Worm (Caenorhabditis elegans) whole organism, L4 larva: ENCODE measurements around the gene F35E8.1.

Source experiments
- F10B5.3 ChIP-seq: sonication (generic microtip); optimal IDR thresholded peaks from 2 replicates; lab custom pipeline; 2016; ENCODE audit warnings: mild to moderate bottlenecking, missing genetic modification characterization, missing compliant biosample characterization
- F44E2.7 ChIP-seq: fragments of 200-800 bp; sonication (Bioruptor generic); IDR thresholded peaks from 2 replicates; pipeline ENCODE4 v2.1.2; 2022; ENCODE audit warnings: missing genetic modification characterization, missing compliant biosample characterization
- T26A8.4 ChIP-seq: fragments of 200-800 bp; sonication (Bioruptor generic); IDR thresholded peaks from 2 replicates; pipeline ENCODE4 v1.3.6; 2022; ENCODE audit warnings: missing genetic modification characterization, missing compliant biosample characterization
- Y48G9A.11 ChIP-seq: fragments of 200-800 bp; sonication (Bioruptor generic); IDR thresholded peaks from 2 replicates; pipeline ENCODE4 v1.3.6; 2022; ENCODE audit warnings: missing genetic modification reagents, missing genetic modification characterization, missing compliant biosample characterization
- Y75B8A.6 ChIP-seq: fragments of 200-800 bp; sonication (Bioruptor generic); IDR thresholded peaks from 2 replicates; pipeline ENCODE4 v1.3.6; 2022; ENCODE audit warnings: missing genetic modification reagents, missing genetic modification characterization, missing compliant biosample characterization
- ZK546.5 ChIP-seq, 2 experiments: sonication (generic microtip); optimal IDR thresholded peaks; 2 replicates each; lab custom pipeline; 2017; ENCODE audit warnings: missing biosample characterization in 2 of 2, missing genetic modification characterization in 2 of 2
- aha-1 ChIP-seq: fragments of 150-350 bp; peaks from one replicate; lab custom pipeline; 2014; ENCODE audit warnings: missing biosample characterization, missing genetic modification characterization
- aly-2 ChIP-seq: sonication (generic microtip); optimal IDR thresholded peaks from 2 replicates; lab custom pipeline; 2018; ENCODE audit warnings: missing biosample characterization, missing genetic modification characterization
- attf-4 ChIP-seq: sonication (generic microtip); optimal IDR thresholded peaks from 3 replicates; lab custom pipeline; 2017; ENCODE audit warnings: missing biosample characterization, missing genetic modification characterization
- ceh-20 ChIP-seq: fragments of 200-800 bp; sonication (Bioruptor generic); IDR thresholded peaks from 2 replicates; pipeline ENCODE4 v1.3.6; 2022; ENCODE audit warnings: missing genetic modification reagents, missing genetic modification characterization, missing compliant biosample characterization
- ceh-62 ChIP-seq: sonication (generic microtip); optimal IDR thresholded peaks from 2 replicates; lab custom pipeline; 2017; ENCODE audit warnings: missing biosample characterization, missing genetic modification characterization
- ces-1 ChIP-seq: fragments of 150-350 bp; sonication (generic microtip); optimal IDR thresholded peaks from 4 replicates; lab custom pipeline; 2014; ENCODE audit warnings: missing biosample characterization, missing genetic modification reagents, missing genetic modification characterization
- daf-16 ChIP-seq, 3 experiments: sonication (generic microtip); optimal IDR thresholded peaks; 2 replicates each; lab custom pipeline; 2016 to 2017; ENCODE audit warnings: missing genetic modification characterization in 3 of 3, missing genetic modification reagents in 3 of 3, mild to moderate bottlenecking in 2 of 3, missing compliant biosample characterization in 2 of 3, missing biosample characterization in 1 of 3, moderate library complexity in 1 of 3
- daf-19 ChIP-seq: fragments of 200-800 bp; sonication (Bioruptor generic); conservative IDR thresholded peaks from 2 replicates; pipeline ENCODE4 v1.3.6; 2022; ENCODE audit warnings: missing genetic modification characterization, missing compliant biosample characterization
- dmd-8 ChIP-seq: fragments of 200-800 bp; sonication (Bioruptor generic); IDR thresholded peaks from 2 replicates; pipeline ENCODE4 v1.3.6; 2022; ENCODE audit warnings: missing genetic modification characterization, missing compliant biosample characterization
- dve-1 ChIP-seq: sonication (generic microtip); optimal IDR thresholded peaks from 2 replicates; lab custom pipeline; 2017; ENCODE audit warnings: antibody characterized with exemption, mild to moderate bottlenecking, missing genetic modification characterization, missing compliant biosample characterization; ENCODE audit not compliant: insufficient read depth
- egl-43 ChIP-seq: fragments of 200-800 bp; sonication (Bioruptor generic); IDR thresholded peaks from 2 replicates; pipeline ENCODE4 v1.3.6; 2022; ENCODE audit warnings: missing genetic modification reagents, missing genetic modification characterization, missing compliant biosample characterization
- gei-8 ChIP-seq: fragments of 200-800 bp; sonication (Bioruptor generic); optimal IDR thresholded peaks from 2 replicates; lab custom pipeline; 2018; ENCODE audit warnings: mild to moderate bottlenecking, missing genetic modification characterization, missing compliant biosample characterization
- hlh-11 ChIP-seq: fragments of 200-800 bp; sonication (Bioruptor generic); optimal IDR thresholded peaks from 2 replicates; lab custom pipeline; 2018; ENCODE audit warnings: mild to moderate bottlenecking, missing genetic modification characterization, missing compliant biosample characterization
- hmg-1.1 ChIP-seq: fragments of 200-800 bp; sonication (Bioruptor generic); IDR thresholded peaks from 2 replicates; pipeline ENCODE4 v1.3.6; 2022; ENCODE audit warnings: missing genetic modification reagents, missing genetic modification characterization, missing compliant biosample characterization
- lin-1 ChIP-seq: fragments of 200-800 bp; sonication (Bioruptor generic); IDR thresholded peaks from 2 replicates; pipeline ENCODE4 v1.3.6; 2022; ENCODE audit warnings: missing genetic modification reagents, missing genetic modification characterization, missing compliant biosample characterization
- lin-13 ChIP-seq: fragments of 150-350 bp; optimal IDR thresholded peaks from 2 replicates; lab custom pipeline; 2014; ENCODE audit warnings: missing biosample characterization, missing genetic modification reagents, missing genetic modification characterization
- lin-15B ChIP-seq: fragments of 150-350 bp; sonication (generic microtip); optimal IDR thresholded peaks from 3 replicates; lab custom pipeline; 2014; ENCODE audit warnings: missing biosample characterization, missing genetic modification characterization
- lin-29 ChIP-seq: fragments of 200-800 bp; sonication (Bioruptor generic); IDR thresholded peaks from 2 replicates; pipeline ENCODE4 v1.3.6; 2022; ENCODE audit warnings: missing genetic modification reagents, missing genetic modification characterization, missing compliant biosample characterization
- lin-38 ChIP-seq: fragments of 200-800 bp; sonication (Bioruptor generic); IDR thresholded peaks from 2 replicates; pipeline ENCODE4 v1.3.6; 2022; ENCODE audit warnings: missing genetic modification reagents, missing genetic modification characterization, missing compliant biosample characterization
- lin-39 ChIP-seq: fragments of 150-350 bp; optimal IDR thresholded peaks from 2 replicates; lab custom pipeline; 2014; ENCODE audit warnings: missing biosample characterization, missing genetic modification reagents, missing genetic modification characterization
- lsy-2 ChIP-seq, 2 experiments: fragments of 150-350 bp in 1 of 2; sonication (generic microtip) in 1 of 2; optimal IDR thresholded peaks; 2 replicates each; lab custom pipeline; 2014 to 2017; ENCODE audit warnings: missing biosample characterization in 2 of 2, missing genetic modification characterization in 2 of 2
- madf-9 ChIP-seq: fragments of 200-800 bp; sonication (Bioruptor generic); conservative IDR thresholded peaks from 2 replicates; pipeline ENCODE4 v1.3.6; 2022; ENCODE audit warnings: missing genetic modification reagents, missing genetic modification characterization, missing compliant biosample characterization
- mdl-1 ChIP-seq, 2 experiments: fragments of 150-350 bp in 1 of 2; sonication (generic microtip) in 1 of 2; optimal IDR thresholded peaks; 2 replicates each; lab custom pipeline; 2014 to 2017; ENCODE audit warnings: missing biosample characterization in 2 of 2, missing genetic modification characterization in 2 of 2
- mes-2 ChIP-seq: sonication (generic microtip); optimal IDR thresholded peaks from 2 replicates; lab custom pipeline; 2016; ENCODE audit warnings: missing genotype, mild to moderate bottlenecking, missing genetic modification characterization, missing compliant biosample characterization; ENCODE audit not compliant: poor library complexity, severe bottlenecking
- mxl-3 ChIP-seq: fragments of 200-800 bp; sonication (Bioruptor generic); optimal IDR thresholded peaks from 2 replicates; lab custom pipeline; 2018; ENCODE audit warnings: mild to moderate bottlenecking, missing genetic modification characterization, missing compliant biosample characterization
- nhr-10 ChIP-seq: fragments of 150-350 bp; optimal IDR thresholded peaks from 2 replicates; lab custom pipeline; 2014; ENCODE audit warnings: missing biosample characterization, missing genetic modification characterization
- nhr-11 ChIP-seq: fragments of 150-350 bp; optimal IDR thresholded peaks from 2 replicates; lab custom pipeline; 2014; ENCODE audit warnings: missing biosample characterization, missing genetic modification characterization
- nhr-111 ChIP-seq: fragments of 200-800 bp; sonication (Bioruptor generic); optimal IDR thresholded peaks from 2 replicates; lab custom pipeline; 2018; ENCODE audit warnings: mild to moderate bottlenecking, missing genetic modification characterization, missing compliant biosample characterization
- nhr-237 ChIP-seq: sonication (generic microtip); optimal IDR thresholded peaks from 2 replicates; lab custom pipeline; 2017; ENCODE audit warnings: missing biosample characterization, missing genetic modification characterization
- nhr-25 ChIP-seq: sonication (generic microtip); optimal IDR thresholded peaks from 2 replicates; lab custom pipeline; 2017; ENCODE audit warnings: missing genetic modification characterization, mild to moderate bottlenecking, missing compliant biosample characterization, antibody characterized with exemption, moderate library complexity, borderline replicate concordance; ENCODE audit not compliant: insufficient read depth
- nhr-28 ChIP-seq: fragments of 150-350 bp; optimal IDR thresholded peaks from 2 replicates; lab custom pipeline; 2014; ENCODE audit warnings: missing biosample characterization, missing genetic modification characterization
- nhr-41 ChIP-seq: fragments of 200-800 bp; sonication (Bioruptor generic); IDR thresholded peaks from 2 replicates; pipeline ENCODE4 v1.3.6; 2022; ENCODE audit warnings: missing genetic modification reagents, missing genetic modification characterization, missing compliant biosample characterization
- nhr-6 ChIP-seq: fragments of 150-350 bp; optimal IDR thresholded peaks from 2 replicates; lab custom pipeline; 2014; ENCODE audit warnings: missing biosample characterization, missing genetic modification characterization
- nhr-76 ChIP-seq: fragments of 150-350 bp; optimal IDR thresholded peaks from 2 replicates; lab custom pipeline; 2014; ENCODE audit warnings: missing biosample characterization, missing genetic modification characterization
- pha-4 ChIP-seq, 2 experiments: fragments of 150-350 bp in 1 of 2; fragments of 200-800 bp in 1 of 2; sonication (Bioruptor generic) in 1 of 2; IDR thresholded peaks in 1 of 2; optimal IDR thresholded peaks in 1 of 2; 2 replicates each; pipeline versions ENCODE4 v1.3.6 to Lab custom; 2014 to 2022; ENCODE audit warnings: missing genetic modification characterization in 2 of 2, missing genetic modification reagents in 2 of 2, missing biosample characterization in 1 of 2, missing compliant biosample characterization in 1 of 2
- sdz-12 ChIP-seq: fragments of 200-800 bp; sonication (Bioruptor generic); optimal IDR thresholded peaks from 2 replicates; lab custom pipeline; 2018; ENCODE audit warnings: mild to moderate bottlenecking, missing genetic modification characterization, missing compliant biosample characterization
- skn-1 ChIP-seq: fragments of 150-350 bp; optimal IDR thresholded peaks from 2 replicates; lab custom pipeline; 2014; ENCODE audit warnings: missing biosample characterization, missing genetic modification characterization
- snpc-4 ChIP-seq: fragments of 150-350 bp; optimal IDR thresholded peaks from 2 replicates; lab custom pipeline; 2014; ENCODE audit warnings: missing biosample characterization, missing genetic modification characterization
- tra-1 ChIP-seq: fragments of 200-800 bp; sonication (Bioruptor generic); IDR thresholded peaks from 2 replicates; pipeline ENCODE4 v1.3.6; 2022; ENCODE audit warnings: missing genetic modification reagents, missing genetic modification characterization, missing compliant biosample characterization
- vab-7 ChIP-seq: fragments of 200-800 bp; sonication (Bioruptor generic); IDR thresholded peaks from 2 replicates; pipeline ENCODE4 v1.3.6; 2022; ENCODE audit warnings: missing genetic modification reagents, missing genetic modification characterization, missing compliant biosample characterization
- zag-1 ChIP-seq: fragments of 150-350 bp; optimal IDR thresholded peaks from 2 replicates; lab custom pipeline; 2014; ENCODE audit warnings: missing biosample characterization, missing genetic modification characterization
- zfp-3 ChIP-seq: fragments of 200-800 bp; sonication (Bioruptor generic); conservative IDR thresholded peaks from 2 replicates; pipeline ENCODE4 v1.3.6; 2022; ENCODE audit warnings: missing genetic modification reagents, missing genetic modification characterization, missing compliant biosample characterization
- zip-11 ChIP-seq: fragments of 200-800 bp; sonication (Bioruptor generic); IDR thresholded peaks from 2 replicates; pipeline ENCODE4 v1.3.6; 2022; ENCODE audit warnings: missing genetic modification characterization, missing compliant biosample characterization
- ztf-7 ChIP-seq: fragments of 150-350 bp; optimal IDR thresholded peaks from 2 replicates; lab custom pipeline; 2014; ENCODE audit warnings: missing biosample characterization, missing genetic modification characterization

Gene F35E8.1

ce11 chrV:15873762-15874161 is 31.7 kb downstream of the F35E8.1 start (continued):
- TF ChIP-seq lin-29 (GFP tag; lab: Robert Waterston, UW) = peak; percentile 84
- TF ChIP-seq zip-11 (GFP tag; lab: Robert Waterston, UW) = peak; percentile 85
- TF ChIP-seq pha-4 (GFP tag; IDR thresholded peaks at IDR 0.05; lab: Robert Waterston, UW) = peak; percentile 97
- TF ChIP-seq pha-4 (tag; optimal IDR thresholded peaks at IDR 0.05; lab: Kevin White, UChicago) = no peak
- TF ChIP-seq zag-1 (tag; lab: Kevin White, UChicago) = no peak
- TF ChIP-seq hlh-11 (tag; lab: Kevin White, UChicago) = no peak
- peak; percentile 80 for TF ChIP-seq ztf-7 (tag; lab: Kevin White, UChicago)
- no peak for TF ChIP-seq nhr-237
- TF ChIP-seq nhr-41 = peak; percentile 95
- TF ChIP-seq ces-1 = peak; percentile 26
- TF ChIP-seq ZK546.5 (tag; optimal IDR thresholded peaks at IDR 0.05; lab: Kevin White, UChicago) = no peak
- peak; percentile 94 for TF ChIP-seq T26A8.4 (GFP tag; lab: Robert Waterston, UW)
- TF ChIP-seq sdz-12 (GFP tag; lab: Kevin White, UChicago) = peak; percentile 97
- TF ChIP-seq lin-38 (GFP tag; lab: Robert Waterston, UW) = peak; percentile 90
- TF ChIP-seq snpc-4 (tag; lab: Kevin White, UChicago) = peak; percentile 10
- peak; percentile 91 for TF ChIP-seq Y48G9A.11 (GFP tag; lab: Robert Waterston, UW)
- TF ChIP-seq Y75B8A.6 (GFP tag; lab: Robert Waterston, UW) = peak; percentile 97
- TF ChIP-seq dmd-8 (GFP tag; lab: Robert Waterston, UW) = peak; percentile 99
- peak; percentile 14 for TF ChIP-seq nhr-6 (tag; lab: Kevin White, UChicago)
- no peak for TF ChIP-seq ceh-62 (tag; lab: Kevin White, UChicago)
- TF ChIP-seq lin-13 (GFP tag; lab: Kevin White, UChicago) = peak; percentile 47
- peak; percentile 52 for TF ChIP-seq nhr-28
- peak; percentile 99 for TF ChIP-seq vab-7
- TF ChIP-seq lin-1 = peak; percentile 90
- TF ChIP-seq zfp-3 (GFP tag; lab: Robert Waterston, UW) = peak; percentile 77
- no peak for TF ChIP-seq lin-15B (tag; lab: Kevin White, UChicago)
- TF ChIP-seq hmg-1.1 (GFP tag; lab: Robert Waterston, UW) = peak; percentile 98
- peak; percentile 54 for TF ChIP-seq nhr-11 (tag; lab: Kevin White, UChicago)
- TF ChIP-seq aha-1 = peak; percentile 64
- TF ChIP-seq lsy-2 (tag; optimal IDR thresholded peaks at IDR 0.05; lab: Kevin White, UChicago) = peak in 1 of 2 experiments; percentile 42
- peak; percentile 96 for TF ChIP-seq daf-19 (GFP tag; lab: Robert Waterston, UW)
- peak; percentile 96 for TF ChIP-seq tra-1 (GFP tag; lab: Robert Waterston, UW)
- TF ChIP-seq mxl-3 (GFP tag; lab: Kevin White, UChicago) = peak; percentile 89
- peak; percentile 94 for TF ChIP-seq mes-2 (tag; lab: Kevin White, UChicago)
- TF ChIP-seq nhr-111 (GFP tag; lab: Kevin White, UChicago) = peak; percentile 97
- peak; percentile 99 for TF ChIP-seq egl-43
- no peak for TF ChIP-seq nhr-25 (tag; lab: Kevin White, UChicago)
- no peak for TF ChIP-seq nhr-76 (tag; lab: Kevin White, UChicago)
- TF ChIP-seq lin-39 (tag; lab: Kevin White, UChicago) = no peak
- TF ChIP-seq mdl-1 (tag; optimal IDR thresholded peaks at IDR 0.05; lab: Kevin White, UChicago) = peak in 1 of 2 experiments; percentile 2
- peak; percentile 79 for TF ChIP-seq F10B5.3 (tag; lab: Kevin White, UChicago)
- TF ChIP-seq aly-2 (tag; lab: Kevin White, UChicago) = peak; percentile 74
- peak; percentile 99 for TF ChIP-seq F44E2.7 (GFP tag; lab: Robert Waterston, UW)
- TF ChIP-seq skn-1 (tag; lab: Kevin White, UChicago) = no peak
- TF ChIP-seq nhr-10 (tag; lab: Kevin White, UChicago) = peak; percentile 27
- TF ChIP-seq dve-1 (tag; lab: Kevin White, UChicago) = no peak
- TF ChIP-seq attf-4 = no peak
- TF ChIP-seq madf-9 (GFP tag; lab: Robert Waterston, UW) = peak; percentile 93
- TF ChIP-seq ceh-20 = peak; percentile 69
- TF ChIP-seq daf-16 (GFP tag; optimal IDR thresholded peaks at IDR 0.05; lab: Kevin White, UChicago) = peak; percentile 75 to 97
- peak; percentile 79 for TF ChIP-seq daf-16 (tag; optimal IDR thresholded peaks at IDR 0.05; lab: Kevin White, UChicago)
- peak; percentile 97 for TF ChIP-seq gei-8 (GFP tag; lab: Kevin White, UChicago)
